Worm (Caenorhabditis elegans): ENCODE data around the gene cal-4.
A peak's percentile ranks its signal among the peaks of the same experiment; 100 is the strongest.

DNA sequence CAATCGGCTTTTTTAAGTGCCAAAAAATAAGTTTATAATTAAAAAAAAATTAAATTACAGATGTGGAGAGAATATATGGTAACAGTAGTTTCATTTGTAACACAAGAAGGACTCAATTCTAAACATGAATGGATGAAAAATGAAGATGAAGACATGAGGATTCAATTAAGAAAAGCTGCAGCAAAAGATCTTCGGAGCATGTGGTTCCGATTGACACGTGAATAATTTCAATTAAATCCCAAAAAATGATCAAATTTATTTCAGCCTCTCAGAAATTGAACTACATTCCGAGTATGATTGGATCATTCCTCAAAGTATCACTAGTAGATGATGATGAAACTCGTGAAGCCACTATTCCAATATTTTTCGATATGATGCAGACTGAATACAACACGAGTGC lies 31.8 kb upstream of the cal-4 start:
- TF ChIP-seq nhr-19 (GFP tag; conservative IDR thresholded peaks at IDR 0.05) (no peak), dsc-1 (tag; optimal IDR thresholded peaks at IDR 0.05) (peak; percentile 98), nhr-237 (tag; optimal IDR thresholded peaks at IDR 0.05) (no peak), ceh-90 (tag; optimal IDR thresholded peaks at IDR 0.05) (no peak), egl-27 (tag; optimal IDR thresholded peaks at IDR 0.05) (no peak)
